Worm (Caenorhabditis elegans): Measurements from ENCODE around the gene ZK1248.15.

The ZK1248.15 gene

DNA sequence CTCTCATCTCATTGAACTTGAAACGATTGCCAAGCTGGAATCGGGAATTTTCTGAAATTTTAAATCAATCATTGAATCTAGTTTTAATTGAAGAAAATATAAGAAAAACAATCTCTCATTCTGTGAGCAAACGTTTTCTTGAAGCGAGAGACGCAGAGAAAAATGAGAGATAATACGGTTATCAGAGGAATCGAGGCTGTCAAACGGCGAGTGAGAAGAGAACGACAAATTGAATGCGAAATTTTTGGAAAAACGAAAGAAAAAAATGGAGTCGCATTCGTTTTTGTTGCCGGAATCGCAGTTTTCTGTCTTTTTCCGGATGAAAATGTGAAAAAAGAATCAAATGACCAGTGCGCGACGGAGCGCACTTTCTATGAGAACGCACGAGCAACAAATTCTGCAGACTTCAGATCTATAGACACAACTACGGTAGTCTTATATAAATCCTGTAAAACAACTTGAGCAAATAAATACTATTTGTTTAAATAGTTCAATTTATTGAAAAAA lies 35.3 kb upstream of the ZK1248.15 start, which contains the start of gene tex-2:
TSS of gene tex-2 (minus strand) at position 51 of the 507 bp plus-strand sequence.
- TF ChIP-seq mes-2 (tag; optimal IDR thresholded peaks at IDR 0.05; ENCODE audit: poor library complexity, severe bottlenecking) (peak; percentile 71), zfp-2 (tag; optimal IDR thresholded peaks at IDR 0.05) (no peak), spr-1 (tag; optimal IDR thresholded peaks at IDR 0.05) (no peak), spr-3 (GFP tag; optimal IDR thresholded peaks at IDR 0.05) (no peak), zfp-3 (GFP tag; conservative IDR thresholded peaks at IDR 0.05) (no peak), set-16 (GFP tag; IDR thresholded peaks at IDR 0.05) (no peak), madf-9 (GFP tag; conservative IDR thresholded peaks at IDR 0.05) (no peak), tra-1 (GFP tag; IDR thresholded peaks at IDR 0.05) (peak; percentile 61; the same call in 1 of the 2 replicates), F10B5.3 (tag; optimal IDR thresholded peaks at IDR 0.05) (no peak), nhr-76 (tag; optimal IDR thresholded peaks at IDR 0.05) (no peak), mep-1 (tag; optimal IDR thresholded peaks at IDR 0.05) (peak; percentile 53), F49E8.2 (tag; optimal IDR thresholded peaks at IDR 0.05; ENCODE audit: borderline replicate concordance) (no peak), lsy-2 (tag; optimal IDR thresholded peaks at IDR 0.05) (peak in 1 of 2 experiments; percentile 30), F44E2.7 (GFP tag; IDR thresholded peaks at IDR 0.05) (no peak), hmg-1.1 (GFP tag; IDR thresholded peaks at IDR 0.05) (0 out of 2 replicates have a peak, but pooled peaks have one; percentile 8), lir-3 (tag; optimal IDR thresholded peaks at IDR 0.05) (no peak), pqm-1 (tag; optimal IDR thresholded peaks at IDR 0.05) (peak; percentile 26), T20F7.1 (GFP tag; optimal IDR thresholded peaks at IDR 0.05) (peak; percentile 68), daf-8 (GFP tag; IDR thresholded peaks at IDR 0.05) (no peak), lin-39 (tag; optimal IDR thresholded peaks at IDR 0.05) (no peak), fkh-10 (GFP tag; optimal IDR thresholded peaks at IDR 0.05) (peak; percentile 43), F37D6.2 (tag; optimal IDR thresholded peaks at IDR 0.05) (peak; percentile 17), dve-1 (tag; optimal IDR thresholded peaks at IDR 0.05; ENCODE audit: insufficient read depth) (peak; percentile 86), nhr-102 (tag; optimal IDR thresholded peaks at IDR 0.05) (no peak), snpc-4 (tag; optimal IDR thresholded peaks at IDR 0.05) (no peak), rbr-2 (tag; optimal IDR thresholded peaks at IDR 0.05) (no peak), egl-43 (GFP tag; IDR thresholded peaks at IDR 0.05) (no peak), hlh-11 (tag; optimal IDR thresholded peaks at IDR 0.05) (peak; percentile 72), nhr-42 (GFP tag; IDR thresholded peaks at IDR 0.05) (no peak), vab-7 (GFP tag; IDR thresholded peaks at IDR 0.05) (no peak), lin-13 (GFP tag; optimal IDR thresholded peaks at IDR 0.05) (peak; percentile 10), ceh-44 (GFP tag; IDR thresholded peaks at IDR 0.05) (no peak), daf-16 (GFP tag; optimal IDR thresholded peaks at IDR 0.05) (no peak), daf-16 (tag; optimal IDR thresholded peaks at IDR 0.05) (peak; percentile 64), lin-29 (GFP tag; IDR thresholded peaks at IDR 0.05) (no peak), nhr-25 (tag; optimal IDR thresholded peaks at IDR 0.05; ENCODE audit: borderline replicate concordance, insufficient read depth) (no peak), hlh-30 (tag; optimal IDR thresholded peaks at IDR 0.05; ENCODE audit: insufficient read depth) (peak; percentile 19), snpc-1.2 (GFP tag; IDR thresholded peaks at IDR 0.05) (no peak), ztf-11 (tag; optimal IDR thresholded peaks at IDR 0.05) (no peak), dpl-1 (GFP tag; optimal IDR thresholded peaks at IDR 0.05) (peak; percentile 2), nhr-77 (tag; optimal IDR thresholded peaks at IDR 0.05) (no peak), lin-38 (GFP tag; IDR thresholded peaks at IDR 0.05) (peak; percentile 88), unc-130 (GFP tag; optimal IDR thresholded peaks at IDR 0.05) (peak; percentile 49), mdl-1 (tag; optimal IDR thresholded peaks at IDR 0.05) (peak in 1 of 2 experiments; percentile 24), dmd-6 (GFP tag; IDR thresholded peaks at IDR 0.05) (peak; percentile 79), hif-1 (tag; optimal IDR thresholded peaks at IDR 0.05) (peak in 1 of 2 experiments; percentile 14), D1046.2 (GFP tag; IDR thresholded peaks at IDR 0.05) (no peak), nhr-28 (tag; optimal IDR thresholded peaks at IDR 0.05) (peak; percentile 90)

All from whole organism, L4 larva.